Worm (Caenorhabditis elegans): ENCODE data around the gene T14F9.2.

Gene T14F9.2

ce11 chrX:2208391-2208790 lies 25.7 kb upstream of the T14F9.2 start:
- no peak for TF ChIP-seq fkh-8 (tag; optimal IDR thresholded peaks at IDR 0.05)
- TF ChIP-seq elt-3 (tag; optimal IDR thresholded peaks at IDR 0.05): peak in 1 of 6 experiments; percentile 32
- peak; percentile 11 for TF ChIP-seq lin-14 (GFP tag; optimal IDR thresholded peaks at IDR 0.05)
- TF ChIP-seq ets-5 (GFP tag; IDR thresholded peaks at IDR 0.05): no peak
- no peak for TF ChIP-seq zag-1 (tag; optimal IDR thresholded peaks at IDR 0.05)
- peak; percentile 92 for TF ChIP-seq blmp-1 (tag; optimal IDR thresholded peaks at IDR 0.05)

DNA sequence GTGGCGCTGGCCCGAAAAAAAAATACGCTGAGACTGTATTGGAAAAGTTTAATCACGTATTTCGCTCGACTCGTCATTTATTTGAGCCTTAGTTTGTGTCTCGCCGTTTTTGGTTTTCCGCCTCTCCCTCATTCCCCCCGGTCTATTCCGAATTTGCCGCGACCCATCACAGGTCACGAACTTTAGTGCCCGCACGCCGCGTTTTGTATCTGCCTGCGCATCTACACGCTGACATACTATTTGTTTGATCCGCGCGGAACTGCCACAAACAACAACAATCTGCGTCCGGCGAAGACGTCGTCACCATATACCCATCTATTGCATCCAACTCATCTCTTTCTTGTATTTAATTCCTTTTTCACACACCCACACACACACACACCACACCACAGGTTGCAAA lies 24.0 kb upstream of the T14F9.2 start:
- TF ChIP-seq nhr-28 (tag; optimal IDR thresholded peaks at IDR 0.05) (no peak), blmp-1 (tag; optimal IDR thresholded peaks at IDR 0.05) (peak; percentile 24), lin-14 (GFP tag; optimal IDR thresholded peaks at IDR 0.05) (no peak), alr-1 (tag; optimal IDR thresholded peaks at IDR 0.05; ENCODE audit: borderline replicate concordance) (no peak)

DNA sequence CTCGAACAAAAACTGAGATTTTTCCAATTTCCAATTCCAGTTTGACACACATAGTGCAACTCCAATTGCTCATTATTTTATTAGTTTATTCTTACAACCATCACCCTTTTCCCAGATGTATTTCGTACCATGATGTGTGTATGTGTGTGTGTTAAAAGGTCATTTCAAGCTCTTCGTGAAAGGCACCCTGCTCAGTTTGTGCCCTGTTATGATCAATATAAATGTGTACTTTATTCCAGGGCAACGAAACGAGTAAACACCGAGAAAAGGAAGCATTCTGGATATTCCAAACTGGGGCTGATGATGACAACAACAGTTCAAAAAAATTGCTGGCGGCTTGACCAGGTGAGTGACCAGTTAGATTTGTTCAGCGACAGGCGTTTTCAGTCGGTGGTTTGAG lies 23.4 kb upstream of the T14F9.2 start, which contains the start of gene peb-1:
Gene peb-1, plus strand, starts transcription at position 301 of the 400 bp plus-strand sequence.
- TF ChIP-seq unc-62 (GFP tag; optimal IDR thresholded peaks at IDR 0.05) (no peak), mdl-1 (tag; optimal IDR thresholded peaks at IDR 0.05) (no peak)

- TF ChIP-seq xbp-1 (tag; optimal IDR thresholded peaks at IDR 0.05) (no peak), sptf-1 (tag; optimal IDR thresholded peaks at IDR 0.05) (no peak), nhr-20 (tag; optimal IDR thresholded peaks at IDR 0.05) (no peak), F16B12.6 (tag; optimal IDR thresholded peaks at IDR 0.05) (no peak), elt-3 (tag; optimal IDR thresholded peaks at IDR 0.05) (no peak), zip-4 (GFP tag; optimal IDR thresholded peaks at IDR 0.05) (no peak), nhr-84 (tag; optimal IDR thresholded peaks at IDR 0.05) (no peak), ces-1 (GFP tag; optimal IDR thresholded peaks at IDR 0.05) (no peak), ceh-90 (tag; optimal IDR thresholded peaks at IDR 0.05) (no peak), swsn-7 (tag; optimal IDR thresholded peaks at IDR 0.05) (no peak), ceh-82 (tag; optimal IDR thresholded peaks at IDR 0.05) (no peak)
These were observed 22.0 kb upstream of the T14F9.2 start for ce11 chrX:2212141-2212540.

ce11 chrX:2212712-2213111 lies 21.4 kb upstream of the T14F9.2 start:
- no peak for TF ChIP-seq F16B12.6 (tag; optimal IDR thresholded peaks at IDR 0.05)
- TF ChIP-seq blmp-1 (tag; optimal IDR thresholded peaks at IDR 0.05): peak; percentile 94

ce11 chrX:2213400-2214362 lies 20.4 kb upstream of the T14F9.2 start:
- peak; percentile 23 for TF ChIP-seq elt-2 (tag; optimal IDR thresholded peaks at IDR 0.05)
- TF ChIP-seq C04F5.9 (tag; optimal IDR thresholded peaks at IDR 0.05): no peak
- no peak for TF ChIP-seq tbx-2 (tag; optimal IDR thresholded peaks at IDR 0.05)
- TF ChIP-seq blmp-1 (tag; optimal IDR thresholded peaks at IDR 0.05): peak; percentile 91
- no peak for TF ChIP-seq efl-1 (optimal IDR thresholded peaks at IDR 0.05)
- TF ChIP-seq efl-1 (GFP tag; optimal IDR thresholded peaks at IDR 0.05 in 1 of 2): peak in 1 of 2 experiments; percentile 79
- TF ChIP-seq ets-5 (GFP tag; IDR thresholded peaks at IDR 0.05): no peak
- TF ChIP-seq nhr-71 (tag; optimal IDR thresholded peaks at IDR 0.05): no peak

DNA sequence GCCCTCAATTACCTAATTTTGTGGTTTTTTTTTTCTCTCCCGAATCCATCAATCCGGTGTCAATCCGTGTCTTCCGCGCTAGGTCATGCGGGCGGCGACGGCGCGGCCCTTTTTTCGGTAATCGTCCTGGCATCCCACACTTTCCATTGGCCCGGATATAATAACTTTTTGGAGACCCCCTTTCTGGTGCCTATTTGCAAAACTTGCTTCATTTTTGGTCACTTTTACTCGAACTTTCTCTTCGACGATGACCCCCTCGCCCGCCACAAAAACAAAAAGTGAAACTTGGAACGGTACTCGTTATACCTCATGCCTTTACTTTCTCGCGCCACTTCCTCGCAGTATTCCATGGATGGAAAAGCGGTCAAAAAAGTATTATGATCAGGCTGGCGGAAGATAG lies 19.7 kb upstream of the T14F9.2 start:
- TF ChIP-seq nhr-90 (tag; optimal IDR thresholded peaks at IDR 0.05; ENCODE audit: poor library complexity) (no peak), ceh-8 (GFP tag; optimal IDR thresholded peaks at IDR 0.05) (no peak), blmp-1 (tag; optimal IDR thresholded peaks at IDR 0.05) (peak; percentile 91)
